Worm (Caenorhabditis elegans) whole organism, L2 larva: ENCODE data around the gene fbxa-127.

Experiments
- C34F6.9 ChIP-seq: fragments of 150-350 bp; optimal IDR thresholded peaks from 2 replicates; lab custom pipeline; 2014; ENCODE audit warnings: missing biosample characterization, missing genetic modification characterization
- Y55F3AM.14 ChIP-seq: fragments of 200-800 bp; sonication (Bioruptor generic); optimal IDR thresholded peaks from 2 replicates; lab custom pipeline; 2018; ENCODE audit warnings: mild to moderate bottlenecking, missing genetic modification characterization, missing compliant biosample characterization
- ZK546.5 ChIP-seq: sonication (generic microtip); optimal IDR thresholded peaks from 2 replicates; lab custom pipeline; 2017; ENCODE audit warnings: missing biosample characterization, missing genetic modification characterization
- alr-1 ChIP-seq: fragments of 150-350 bp; optimal IDR thresholded peaks from 2 replicates; lab custom pipeline; 2014; ENCODE audit warnings: missing biosample characterization, missing genetic modification characterization
- aly-2 ChIP-seq: fragments of 150-350 bp; optimal IDR thresholded peaks from 2 replicates; lab custom pipeline; 2014; ENCODE audit warnings: missing biosample characterization, missing genetic modification characterization
- ama-1 ChIP-seq: fragments of 150-350 bp; optimal IDR thresholded peaks from 2 replicates; lab custom pipeline; 2018; ENCODE audit warnings: inconsistent platforms
- blmp-1 ChIP-seq: sonication (generic microtip); optimal IDR thresholded peaks from 2 replicates; lab custom pipeline; 2017; ENCODE audit warnings: missing genetic modification characterization, mild to moderate bottlenecking, missing compliant biosample characterization, antibody characterized with exemption, moderate library complexity; ENCODE audit not compliant: insufficient read depth
- ceh-16 ChIP-seq: fragments of 150-350 bp; optimal IDR thresholded peaks from 2 replicates; lab custom pipeline; 2014; ENCODE audit warnings: missing biosample characterization, missing genetic modification characterization
- ceh-82 ChIP-seq: fragments of 150-350 bp; optimal IDR thresholded peaks from 2 replicates; lab custom pipeline; 2014; ENCODE audit warnings: missing biosample characterization, missing genetic modification characterization
- crh-2 ChIP-seq: sonication (generic microtip); optimal IDR thresholded peaks from 2 replicates; lab custom pipeline; 2017; ENCODE audit warnings: missing biosample characterization, missing genetic modification characterization
- egl-27 ChIP-seq: sonication (generic microtip); optimal IDR thresholded peaks from 3 replicates; lab custom pipeline; 2017; ENCODE audit warnings: missing biosample characterization, missing genetic modification reagents, missing genetic modification characterization
- elt-1 ChIP-seq: fragments of 150-350 bp; optimal IDR thresholded peaks from 2 replicates; lab custom pipeline; 2014; ENCODE audit warnings: missing biosample characterization, missing genetic modification characterization
- elt-3 ChIP-seq: sonication (generic microtip); optimal IDR thresholded peaks from 2 replicates; lab custom pipeline; 2017; ENCODE audit warnings: missing biosample characterization, missing genetic modification characterization
- fos-1 ChIP-seq: fragments of 150-350 bp; optimal IDR thresholded peaks from 2 replicates; lab custom pipeline; 2014; ENCODE audit warnings: missing biosample characterization, missing genetic modification characterization
- lin-11 ChIP-seq: fragments of 150-350 bp; sonication (generic microtip); optimal IDR thresholded peaks from 2 replicates; lab custom pipeline; 2014; ENCODE audit warnings: missing biosample characterization, missing genetic modification characterization, inconsistent platforms, mixed read lengths
- lin-13 ChIP-seq: fragments of 150-350 bp; optimal IDR thresholded peaks from 2 replicates; lab custom pipeline; 2014; ENCODE audit warnings: missing biosample characterization, missing genetic modification reagents, missing genetic modification characterization
- lin-39 ChIP-seq: fragments of 150-350 bp; optimal IDR thresholded peaks from 2 replicates; lab custom pipeline; 2014; ENCODE audit warnings: missing biosample characterization, missing genetic modification reagents, missing genetic modification characterization
- lsy-2 ChIP-seq, 2 experiments: fragments of 150-350 bp in 1 of 2; sonication (generic microtip) in 1 of 2; optimal IDR thresholded peaks; 2 replicates each; lab custom pipeline; 2014 to 2017; ENCODE audit warnings: missing biosample characterization in 2 of 2, missing genetic modification characterization in 2 of 2
- mab-5 ChIP-seq: fragments of 150-350 bp; optimal IDR thresholded peaks from 2 replicates; lab custom pipeline; 2014; ENCODE audit warnings: missing biosample characterization, missing genetic modification characterization
- mbf-1 ChIP-seq: sonication (generic microtip); optimal IDR thresholded peaks from 2 replicates; lab custom pipeline; 2017; ENCODE audit warnings: missing biosample characterization, missing genetic modification characterization
- nhr-10 ChIP-seq: sonication (generic microtip); optimal IDR thresholded peaks from 2 replicates; lab custom pipeline; 2017; ENCODE audit warnings: missing biosample characterization, missing genetic modification characterization
- nhr-11 ChIP-seq: fragments of 150-350 bp; optimal IDR thresholded peaks from 2 replicates; lab custom pipeline; 2014; ENCODE audit warnings: missing biosample characterization, missing genetic modification characterization
- nhr-129 ChIP-seq: fragments of 150-350 bp; optimal IDR thresholded peaks from 2 replicates; lab custom pipeline; 2014; ENCODE audit warnings: missing biosample characterization, missing genetic modification characterization
- nhr-23 ChIP-seq: fragments of 150-350 bp; optimal IDR thresholded peaks from 2 replicates; lab custom pipeline; 2014; ENCODE audit warnings: missing biosample characterization, missing genetic modification reagents, missing genetic modification characterization
- nhr-237 ChIP-seq: fragments of 150-350 bp; optimal IDR thresholded peaks from 2 replicates; lab custom pipeline; 2014; ENCODE audit warnings: missing biosample characterization, missing genetic modification characterization
- nhr-25 ChIP-seq: fragments of 150-350 bp; sonication (generic microtip); optimal IDR thresholded peaks from 3 replicates; lab custom pipeline; 2014; ENCODE audit warnings: missing biosample characterization, missing genetic modification characterization
- nhr-6 ChIP-seq: fragments of 150-350 bp; optimal IDR thresholded peaks from 2 replicates; lab custom pipeline; 2014; ENCODE audit warnings: missing biosample characterization, missing genetic modification characterization
- nhr-77 ChIP-seq: fragments of 150-350 bp; optimal IDR thresholded peaks from 2 replicates; lab custom pipeline; 2014; ENCODE audit warnings: missing biosample characterization, missing genetic modification characterization
- sem-4 ChIP-seq: fragments of 150-350 bp; optimal IDR thresholded peaks from 2 replicates; lab custom pipeline; 2014; ENCODE audit warnings: missing biosample characterization, missing genetic modification reagents, missing genetic modification characterization
- skn-1 ChIP-seq: sonication (generic microtip); optimal IDR thresholded peaks from 2 replicates; lab custom pipeline; 2017; ENCODE audit warnings: missing biosample characterization, missing genetic modification characterization
- snpc-4 ChIP-seq: fragments of 150-350 bp; optimal IDR thresholded peaks from 2 replicates; lab custom pipeline; 2014; ENCODE audit warnings: missing biosample characterization, missing genetic modification characterization
- unc-39 ChIP-seq: fragments of 150-350 bp; optimal IDR thresholded peaks from 2 replicates; lab custom pipeline; 2014; ENCODE audit warnings: missing biosample characterization, missing genetic modification characterization
- unc-55 ChIP-seq: fragments of 150-350 bp; sonication (generic microtip); optimal IDR thresholded peaks from 3 replicates; lab custom pipeline; 2014; ENCODE audit warnings: missing biosample characterization, missing genetic modification reagents, missing genetic modification characterization
- unc-62 ChIP-seq: fragments of 150-350 bp; optimal IDR thresholded peaks from 2 replicates; lab custom pipeline; 2014; ENCODE audit warnings: missing biosample characterization, missing genetic modification reagents, missing genetic modification characterization
- zag-1 ChIP-seq: fragments of 150-350 bp; optimal IDR thresholded peaks from 2 replicates; lab custom pipeline; 2014; ENCODE audit warnings: missing biosample characterization, missing genetic modification characterization
- ztf-11 ChIP-seq: sonication (generic microtip); optimal IDR thresholded peaks from 2 replicates; lab custom pipeline; 2017; ENCODE audit warnings: missing biosample characterization, missing genetic modification characterization

fbxa-127 gene

ce11 chrV:16687227-16687626, 41.3 kb upstream of the fbxa-127 start, which contains the start of gene srz-102:
srz-102 (plus strand) TSS chrV:16687527.
- TF ChIP-seq sem-4: no peak
- no peak for TF ChIP-seq elt-3
- TF ChIP-seq unc-39 (tag; lab: Kevin White, UChicago): no peak
- no peak for TF ChIP-seq nhr-23 (tag; lab: Kevin White, UChicago)
- TF ChIP-seq zag-1 (tag; lab: Kevin White, UChicago): no peak
- TF ChIP-seq skn-1: no peak
- no peak for TF ChIP-seq unc-55 (GFP tag; lab: Kevin White, UChicago)
- no peak for TF ChIP-seq C34F6.9
- no peak for TF ChIP-seq nhr-6
- TF ChIP-seq lin-39 (tag; lab: Kevin White, UChicago): no peak
- TF ChIP-seq aly-2 (tag; lab: Kevin White, UChicago): no peak
- TF ChIP-seq nhr-11 (tag; lab: Kevin White, UChicago): no peak
- no peak for TF ChIP-seq nhr-77 (tag; lab: Kevin White, UChicago)
- TF ChIP-seq ZK546.5 (tag; lab: Kevin White, UChicago): no peak
- no peak for TF ChIP-seq ama-1 (lab: Kevin White, UChicago)
- no peak for TF ChIP-seq lin-11 (tag; lab: Kevin White, UChicago)
- TF ChIP-seq lin-13 (GFP tag; lab: Kevin White, UChicago): no peak

ce11 chrV:16692988-16693387, 35.5 kb upstream of the fbxa-127 start:
- TF ChIP-seq Y55F3AM.14 (no peak), elt-3 (no peak), ceh-16 (tag; lab: Kevin White, UChicago) (no peak), unc-39 (tag; lab: Kevin White, UChicago) (no peak), ama-1 (lab: Kevin White, UChicago) (no peak), blmp-1 (tag; lab: Kevin White, UChicago) (no peak), lin-39 (tag; lab: Kevin White, UChicago) (no peak), ceh-82 (tag; lab: Kevin White, UChicago) (no peak), crh-2 (tag; lab: Kevin White, UChicago) (no peak), nhr-10 (tag; lab: Kevin White, UChicago) (no peak), snpc-4 (tag; lab: Kevin White, UChicago) (no peak), mbf-1 (tag; lab: Kevin White, UChicago) (no peak), lin-13 (GFP tag; lab: Kevin White, UChicago) (no peak), mab-5 (tag; lab: Kevin White, UChicago) (no peak), C34F6.9 (no peak), lsy-2 (tag; optimal IDR thresholded peaks at IDR 0.05; lab: Kevin White, UChicago) (no peak)

- no peak for TF ChIP-seq elt-1
- TF ChIP-seq alr-1: no peak
- TF ChIP-seq ceh-16 (tag; lab: Kevin White, UChicago): no peak
- no peak for TF ChIP-seq fos-1 (tag; lab: Kevin White, UChicago)
- no peak for TF ChIP-seq nhr-237 (tag; lab: Kevin White, UChicago)
- TF ChIP-seq Y55F3AM.14: no peak
- no peak for TF ChIP-seq elt-3
- TF ChIP-seq snpc-4 (tag; lab: Kevin White, UChicago): no peak
- no peak for TF ChIP-seq lsy-2 (tag; optimal IDR thresholded peaks at IDR 0.05; lab: Kevin White, UChicago)
Measured at ce11 chrV:16693732-16694131, 34.8 kb upstream of the fbxa-127 start, which contains the start of gene srw-42. srw-42 (minus strand) TSS chrV:16693832.

- no peak for TF ChIP-seq ceh-82 (tag; lab: Kevin White, UChicago)
- TF ChIP-seq nhr-25 (tag; lab: Kevin White, UChicago): no peak
- no peak for TF ChIP-seq Y55F3AM.14
- no peak for TF ChIP-seq unc-55 (GFP tag; lab: Kevin White, UChicago)
- no peak for TF ChIP-seq nhr-129 (tag; lab: Kevin White, UChicago)
- no peak for TF ChIP-seq sem-4
- TF ChIP-seq nhr-11 (tag; lab: Kevin White, UChicago): no peak
- TF ChIP-seq blmp-1 (tag; lab: Kevin White, UChicago): no peak
- TF ChIP-seq lin-39 (tag; lab: Kevin White, UChicago): no peak
- TF ChIP-seq fos-1 (tag; lab: Kevin White, UChicago): no peak
- TF ChIP-seq lsy-2 (tag; optimal IDR thresholded peaks at IDR 0.05; lab: Kevin White, UChicago): no peak
- no peak for TF ChIP-seq unc-62 (GFP tag; lab: Kevin White, UChicago)
- TF ChIP-seq alr-1: no peak
- no peak for TF ChIP-seq nhr-77 (tag; lab: Kevin White, UChicago)
Measured at ce11 chrV:16694538-16694937, 34.0 kb upstream of the fbxa-127 start, which contains the start of gene srz-101. srz-101 (plus strand) TSS chrV:16694838.

- TF ChIP-seq ZK546.5 (tag; lab: Kevin White, UChicago) (no peak), ztf-11 (tag; lab: Kevin White, UChicago) (no peak), snpc-4 (tag; lab: Kevin White, UChicago) (no peak), unc-55 (GFP tag; lab: Kevin White, UChicago) (no peak), nhr-129 (tag; lab: Kevin White, UChicago) (no peak), blmp-1 (tag; lab: Kevin White, UChicago) (no peak), sem-4 (no peak), nhr-77 (tag; lab: Kevin White, UChicago) (no peak), nhr-25 (tag; lab: Kevin White, UChicago) (no peak), lsy-2 (tag; optimal IDR thresholded peaks at IDR 0.05; lab: Kevin White, UChicago) (no peak), egl-27 (tag; lab: Kevin White, UChicago) (no peak), elt-1 (no peak), nhr-23 (tag; lab: Kevin White, UChicago) (no peak), mab-5 (tag; lab: Kevin White, UChicago) (no peak), mbf-1 (tag; lab: Kevin White, UChicago) (no peak), alr-1 (no peak)
Measured at ce11 chrV:16695499-16695898, 33.0 kb upstream of the fbxa-127 start.
